Fruit fly (Drosophila melanogaster): Measurements from ENCODE around the gene CG32987.

- no peak for TF ChIP-seq psq (GFP tag; optimal IDR thresholded peaks at IDR 0.05)
- no peak for TF ChIP-seq br (GFP tag; optimal IDR thresholded peaks at IDR 0.05)
- no peak for TF ChIP-seq Vsx2 (GFP tag; optimal IDR thresholded peaks at IDR 0.05; ENCODE audit: partially characterized antibody)
- no peak for TF ChIP-seq pan (optimal IDR thresholded peaks at IDR 0.05)
- peak; percentile 35 for TF ChIP-seq h (GFP tag; optimal IDR thresholded peaks at IDR 0.05)
- TF ChIP-seq fru (GFP tag; optimal IDR thresholded peaks at IDR 0.05): no peak
- TF ChIP-seq CrebA (GFP tag; optimal IDR thresholded peaks at IDR 0.05; ENCODE audit: borderline replicate concordance): no peak
- no peak for TF ChIP-seq sage (GFP tag; optimal IDR thresholded peaks at IDR 0.05)
- peak in 1 of 2 experiments; percentile 9 for TF ChIP-seq foxo (GFP tag; optimal IDR thresholded peaks at IDR 0.05)
Measured at dm6 chr2L:8852235-8852634, 11.4 kb upstream of the CG32987 start.

Measured in whole organism, wandering third instar larva.